Fruit fly (Drosophila melanogaster): Measurements from ENCODE around the gene CG4297.
A peak's percentile ranks its signal among the peaks of the same experiment; 100 is the strongest.

CG4297 gene

dm6 chr2L:493274-493673, 21.3 kb upstream of the CG4297 start (continued):
- no peak for TF ChIP-seq CG6854 (GFP tag; optimal IDR thresholded peaks at IDR 0.05)
- peak; percentile 37 for TF ChIP-seq CG32006 (GFP tag; optimal IDR thresholded peaks at IDR 0.05)
- no peak for TF ChIP-seq CG11762 (GFP tag; optimal IDR thresholded peaks at IDR 0.05; ENCODE audit: insufficient read depth)
- TF ChIP-seq Sox14 (GFP tag; optimal IDR thresholded peaks at IDR 0.05) = peak; percentile 40
- TF ChIP-seq Lpt (GFP tag; optimal IDR thresholded peaks at IDR 0.05) = peak; percentile 31
- peak; percentile 51 for TF ChIP-seq Met (GFP tag; optimal IDR thresholded peaks at IDR 0.05)
- no peak for TF ChIP-seq CG6808 (GFP tag; optimal IDR thresholded peaks at IDR 0.05)
- no peak for TF ChIP-seq Ets21C (GFP tag; optimal IDR thresholded peaks at IDR 0.05)
- TF ChIP-seq Eip93F (GFP tag; optimal IDR thresholded peaks at IDR 0.05) = no peak
- TF ChIP-seq CG3919 (GFP tag; optimal IDR thresholded peaks at IDR 0.05) = peak; percentile 33
- TF ChIP-seq topi (GFP tag; optimal IDR thresholded peaks at IDR 0.05) = peak; percentile 48
- peak; percentile 25 for TF ChIP-seq Sox102F (GFP tag; optimal IDR thresholded peaks at IDR 0.05)

dm6 chr2L:492225-492624, 20.2 kb upstream of the CG4297 start:
- no peak for TF ChIP-seq Gug (GFP tag; IDR thresholded peaks at IDR 0.05)
- no peak for TF ChIP-seq Blimp-1 (GFP tag; optimal IDR thresholded peaks at IDR 0.05)
- no peak for TF ChIP-seq CG7368 (GFP tag; optimal IDR thresholded peaks at IDR 0.05)
- TF ChIP-seq CG31627 (GFP tag; optimal IDR thresholded peaks at IDR 0.05) = no peak
- TF ChIP-seq esn (GFP tag; optimal IDR thresholded peaks at IDR 0.05) = no peak
- no peak for TF ChIP-seq Ets21C (GFP tag; optimal IDR thresholded peaks at IDR 0.05)
- TF ChIP-seq Hr38 (GFP tag; optimal IDR thresholded peaks at IDR 0.05) = no peak
- no peak for TF ChIP-seq Hr39 (GFP tag; optimal IDR thresholded peaks at IDR 0.05)
- no peak for TF ChIP-seq CG6854 (GFP tag; optimal IDR thresholded peaks at IDR 0.05)
- no peak for TF ChIP-seq fd59A (GFP tag; optimal IDR thresholded peaks at IDR 0.05)
- TF ChIP-seq salr (GFP tag; optimal IDR thresholded peaks at IDR 0.05) = no peak
- TF ChIP-seq dsx (GFP tag; optimal IDR thresholded peaks at IDR 0.05; ENCODE audit: poor library complexity, severe bottlenecking) = no peak
- no peak for TF ChIP-seq pdm3 (GFP tag; optimal IDR thresholded peaks at IDR 0.05)
- TF ChIP-seq CG16779 (tag; optimal IDR thresholded peaks at IDR 0.05) = no peak
- no peak for TF ChIP-seq Sox14 (GFP tag; optimal IDR thresholded peaks at IDR 0.05)
- no peak for TF ChIP-seq CG6792 (GFP tag; optimal IDR thresholded peaks at IDR 0.05)
- TF ChIP-seq CG34406 (GFP tag; optimal IDR thresholded peaks at IDR 0.05) = no peak
- no peak for TF ChIP-seq CG9139 (GFP tag; optimal IDR thresholded peaks at IDR 0.05)
- TF ChIP-seq net (GFP tag; optimal IDR thresholded peaks at IDR 0.05) = no peak

dm6 chr2L:490150-491095, 18.4 kb upstream of the CG4297 start:
- TF ChIP-seq ss (GFP tag; optimal IDR thresholded peaks at IDR 0.05) (peak; percentile 84 to 90), Sox14 (GFP tag; optimal IDR thresholded peaks at IDR 0.05) (peak; percentile 54), lz (GFP tag; optimal IDR thresholded peaks at IDR 0.05) (peak; percentile 56), dac (GFP tag; optimal IDR thresholded peaks at IDR 0.05) (peak; percentile 4), Blimp-1 (GFP tag; optimal IDR thresholded peaks at IDR 0.05) (peak; percentile 27), CG6163 (GFP tag; IDR thresholded peaks at IDR 0.05) (peak; percentile 78), Hr38 (GFP tag; optimal IDR thresholded peaks at IDR 0.05) (no peak), vri (GFP tag; optimal IDR thresholded peaks at IDR 0.05) (peak; percentile 86), CG3919 (GFP tag; optimal IDR thresholded peaks at IDR 0.05) (peak; percentile 74), CG15336 (GFP tag; IDR thresholded peaks at IDR 0.05) (0 out of 2 replicates have a peak, but pooled peaks have one; percentile 68), esn (GFP tag; optimal IDR thresholded peaks at IDR 0.05) (peak; percentile 62), CG6792 (GFP tag; optimal IDR thresholded peaks at IDR 0.05) (peak; percentile 30), CG6854 (GFP tag; optimal IDR thresholded peaks at IDR 0.05) (peak; percentile 78), achi (GFP tag; optimal IDR thresholded peaks at IDR 0.05) (peak; percentile 37), dsx (GFP tag; optimal IDR thresholded peaks at IDR 0.05; ENCODE audit: poor library complexity, severe bottlenecking) (peak; percentile 37), Hr4 (GFP tag; optimal IDR thresholded peaks at IDR 0.05) (peak; percentile 31), Hr39 (GFP tag; optimal IDR thresholded peaks at IDR 0.05) (peak; percentile 74), CG6276 (GFP tag; optimal IDR thresholded peaks at IDR 0.05) (peak; percentile 77), eg (GFP tag; IDR thresholded peaks at IDR 0.05) (peak; percentile 65), Sox15 (GFP tag; optimal IDR thresholded peaks at IDR 0.05) (peak; percentile 7), Ets96B (tag; optimal IDR thresholded peaks at IDR 0.05) (peak; percentile 50), CG9139 (GFP tag; optimal IDR thresholded peaks at IDR 0.05) (peak; percentile 81), Eip93F (GFP tag; optimal IDR thresholded peaks at IDR 0.05) (peak; percentile 25), net (GFP tag; optimal IDR thresholded peaks at IDR 0.05) (peak; percentile 54), Eip78C (GFP tag) (peak; percentile 90), fd59A (GFP tag; optimal IDR thresholded peaks at IDR 0.05) (no peak), Met (GFP tag; optimal IDR thresholded peaks at IDR 0.05) (peak; percentile 64), svp (GFP tag) (peak; percentile 83), Lpt (GFP tag; optimal IDR thresholded peaks at IDR 0.05) (peak; percentile 69), Gug (GFP tag; IDR thresholded peaks at IDR 0.05) (no peak; the same call in 1 of the 2 replicates), pdm3 (GFP tag; optimal IDR thresholded peaks at IDR 0.05) (peak; percentile 30), salr (GFP tag; optimal IDR thresholded peaks at IDR 0.05) (peak; percentile 41 to 42)

Data from whole organism, prepupa.